Worm (Caenorhabditis elegans): Measurements from ENCODE around the gene Y47D3A.14.

Y47D3A.14 gene

ce11 chrIII:11251718-11252441, 15.2 kb upstream of the Y47D3A.14 start, which contains the start of gene Y47D3A.32:
TSS of gene Y47D3A.32 (plus strand) at chrIII:11252391.
- TF ChIP-seq elt-2 (tag; optimal IDR thresholded peaks at IDR 0.05) (peak; percentile 9), nfya-1 (tag; optimal IDR thresholded peaks at IDR 0.05) (no peak), rnt-1 (tag; optimal IDR thresholded peaks at IDR 0.05) (no peak)

- TF ChIP-seq tbx-7 (tag; optimal IDR thresholded peaks at IDR 0.05) (no peak), pax-1 (tag; optimal IDR thresholded peaks at IDR 0.05) (no peak), nfya-1 (tag; optimal IDR thresholded peaks at IDR 0.05) (no peak), pqm-1 (tag; optimal IDR thresholded peaks at IDR 0.05) (no peak), sdc-2 (tag; optimal IDR thresholded peaks at IDR 0.05) (no peak), madf-2 (tag; optimal IDR thresholded peaks at IDR 0.05) (no peak), F13H6.1 (tag; optimal IDR thresholded peaks at IDR 0.05) (no peak), unc-3 (GFP tag; conservative IDR thresholded peaks at IDR 0.05) (no peak), unc-3 (tag; optimal IDR thresholded peaks at IDR 0.05) (no peak), ceh-31 (tag; optimal IDR thresholded peaks at IDR 0.05) (no peak), unc-55 (GFP tag; optimal IDR thresholded peaks at IDR 0.05) (no peak), elt-2 (tag; optimal IDR thresholded peaks at IDR 0.05) (no peak), T23F11.4 (GFP tag; optimal IDR thresholded peaks at IDR 0.05) (no peak), zip-5 (tag; optimal IDR thresholded peaks at IDR 0.05) (no peak), lin-11 (tag; optimal IDR thresholded peaks at IDR 0.05) (no peak), mec-3 (tag; optimal IDR thresholded peaks at IDR 0.05; ENCODE audit: borderline replicate concordance) (no peak), hlh-13 (GFP tag; optimal IDR thresholded peaks at IDR 0.05) (no peak), ceh-22 (tag; optimal IDR thresholded peaks at IDR 0.05) (no peak), sox-4 (tag; optimal IDR thresholded peaks at IDR 0.05) (no peak), unc-42 (tag; optimal IDR thresholded peaks at IDR 0.05) (no peak), pros-1 (tag; optimal IDR thresholded peaks at IDR 0.05) (no peak)
Observed at ce11 chrIII:11248897-11249296, 12.2 kb upstream of the Y47D3A.14 start.

ce11 chrIII:11246588-11246987, 9.9 kb upstream of the Y47D3A.14 start:
- TF ChIP-seq pat-9 (tag; optimal IDR thresholded peaks at IDR 0.05) (no peak), npax-4 (tag; optimal IDR thresholded peaks at IDR 0.05) (no peak), fkh-6 (tag; optimal IDR thresholded peaks at IDR 0.05) (no peak), K09A11.1 (tag; optimal IDR thresholded peaks at IDR 0.05; ENCODE audit: insufficient read depth) (no peak), F13H6.1 (tag; optimal IDR thresholded peaks at IDR 0.05) (no peak)

DNA sequence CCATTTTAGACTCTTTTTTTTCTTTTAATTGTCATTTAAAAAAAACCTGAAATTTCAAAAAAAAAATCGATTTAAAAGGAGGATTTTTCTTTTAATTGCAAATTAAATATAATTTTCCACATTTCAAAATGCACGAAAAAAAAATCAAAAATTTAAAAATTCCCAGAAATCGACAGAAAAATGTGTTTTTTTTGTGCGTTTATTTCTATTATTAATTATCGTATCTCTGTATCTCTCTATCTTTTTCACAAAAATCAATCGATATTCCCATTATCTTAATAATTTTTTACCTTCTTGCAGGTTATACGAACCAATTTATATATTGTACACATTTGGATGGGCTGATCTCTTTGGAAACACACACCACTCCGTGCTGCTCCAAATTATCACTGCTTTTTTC, 8.2 kb upstream of the Y47D3A.14 start, which contains the start of gene rsks-1:
TSS of gene rsks-1 (plus strand) at position 301 of the 400 bp plus-strand sequence.
- TF ChIP-seq ref-2 (tag; optimal IDR thresholded peaks at IDR 0.05) (no peak), sdc-2 (tag; optimal IDR thresholded peaks at IDR 0.05) (no peak), nhr-232 (tag; optimal IDR thresholded peaks at IDR 0.05) (no peak), che-1 (tag; optimal IDR thresholded peaks at IDR 0.05) (no peak), hlh-30 (tag; optimal IDR thresholded peaks at IDR 0.05; ENCODE audit: insufficient read depth) (no peak), T23F11.4 (GFP tag; optimal IDR thresholded peaks at IDR 0.05) (no peak), ceh-24 (tag; optimal IDR thresholded peaks at IDR 0.05) (no peak), nhr-11 (tag; optimal IDR thresholded peaks at IDR 0.05) (no peak), pha-4 (tag; optimal IDR thresholded peaks at IDR 0.05) (no peak)

ce11 chrIII:11244338-11244737, 7.7 kb upstream of the Y47D3A.14 start:
- TF ChIP-seq madf-2 (tag; optimal IDR thresholded peaks at IDR 0.05) (no peak), K09A11.1 (tag; optimal IDR thresholded peaks at IDR 0.05; ENCODE audit: insufficient read depth) (no peak), C08G9.2 (tag; optimal IDR thresholded peaks at IDR 0.05) (no peak), hlh-30 (tag; optimal IDR thresholded peaks at IDR 0.05; ENCODE audit: insufficient read depth) (no peak), ceh-6 (GFP tag; optimal IDR thresholded peaks at IDR 0.05) (no peak), unc-3 (GFP tag; conservative IDR thresholded peaks at IDR 0.05) (no peak), unc-3 (tag; optimal IDR thresholded peaks at IDR 0.05) (no peak), hlh-15 (tag; optimal IDR thresholded peaks at IDR 0.05) (no peak), mec-3 (tag; optimal IDR thresholded peaks at IDR 0.05; ENCODE audit: borderline replicate concordance) (no peak), T23F11.4 (GFP tag; optimal IDR thresholded peaks at IDR 0.05) (no peak), hlh-13 (GFP tag; optimal IDR thresholded peaks at IDR 0.05) (no peak), elt-2 (tag; optimal IDR thresholded peaks at IDR 0.05) (no peak), ztf-16 (tag; optimal IDR thresholded peaks at IDR 0.05) (no peak)
